Worm (Caenorhabditis elegans): ENCODE measurements around the gene dhhc-5.
A peak's percentile ranks its signal among the peaks of the same experiment; 100 is the strongest.

Gene dhhc-5

ce11 chrIII:6887574-6887973, 38.7 kb upstream of the dhhc-5 start (continued):
- TF ChIP-seq ztf-4 (tag; optimal IDR thresholded peaks at IDR 0.05) (peak; percentile 38), sox-4 (tag; optimal IDR thresholded peaks at IDR 0.05) (no peak), tbx-2 (tag; optimal IDR thresholded peaks at IDR 0.05) (peak; percentile 40), rnt-1 (tag; optimal IDR thresholded peaks at IDR 0.05) (peak; percentile 69), tlp-1 (tag; optimal IDR thresholded peaks at IDR 0.05) (no peak), unc-86 (tag; optimal IDR thresholded peaks at IDR 0.05) (peak; percentile 29), hpl-2 (GFP tag; optimal IDR thresholded peaks at IDR 0.05) (no peak), grh-1 (GFP tag; IDR thresholded peaks at IDR 0.05) (peak; percentile 20; the same call in 1 of the 2 replicates), sptf-1 (tag; optimal IDR thresholded peaks at IDR 0.05) (no peak), fkh-10 (GFP tag; optimal IDR thresholded peaks at IDR 0.05) (peak; percentile 37), nhr-77 (tag; optimal IDR thresholded peaks at IDR 0.05) (peak; percentile 36), nhr-11 (tag; optimal IDR thresholded peaks at IDR 0.05) (no peak), nhr-76 (tag; optimal IDR thresholded peaks at IDR 0.05) (no peak), nhr-47 (tag; optimal IDR thresholded peaks at IDR 0.05) (peak; percentile 75), fkh-8 (tag; optimal IDR thresholded peaks at IDR 0.05) (peak; percentile 44), blmp-1 (tag; optimal IDR thresholded peaks at IDR 0.05) (no peak), lin-39 (tag; optimal IDR thresholded peaks at IDR 0.05) (no peak), lin-14 (GFP tag; optimal IDR thresholded peaks at IDR 0.05) (peak; percentile 58), irx-1 (tag; optimal IDR thresholded peaks at IDR 0.05) (peak; percentile 4), mef-2 (tag; optimal IDR thresholded peaks at IDR 0.05) (no peak), efl-3 (GFP tag; optimal IDR thresholded peaks at IDR 0.05) (no peak), F16B12.6 (tag; optimal IDR thresholded peaks at IDR 0.05) (peak; percentile 59), alr-1 (tag; optimal IDR thresholded peaks at IDR 0.05; ENCODE audit: borderline replicate concordance) (no peak), hlh-17 (GFP tag; optimal IDR thresholded peaks at IDR 0.05; ENCODE audit: borderline replicate concordance) (no peak), efl-1 (optimal IDR thresholded peaks at IDR 0.05) (peak; percentile 50 to 71), efl-1 (GFP tag; optimal IDR thresholded peaks at IDR 0.05 in 1 of 2) (peak; percentile 60 to 96), unc-98 (GFP tag; IDR thresholded peaks at IDR 0.05) (peak; percentile 36; the same call in 1 of the 2 replicates), pqm-1 (tag; optimal IDR thresholded peaks at IDR 0.05) (no peak), xbp-1 (tag; optimal IDR thresholded peaks at IDR 0.05) (peak; percentile 56), lir-3 (tag; optimal IDR thresholded peaks at IDR 0.05; ENCODE audit: poor library complexity) (peak; percentile 62), aha-1 (tag; optimal IDR thresholded peaks at IDR 0.05) (no peak), nhr-90 (tag; optimal IDR thresholded peaks at IDR 0.05; ENCODE audit: poor library complexity) (peak; percentile 72), lin-15B (tag; optimal IDR thresholded peaks at IDR 0.05) (peak; percentile 5), Y116A8C.19 (tag; optimal IDR thresholded peaks at IDR 0.05; ENCODE audit: borderline replicate concordance) (no peak), egl-27 (tag; optimal IDR thresholded peaks at IDR 0.05) (peak in 1 of 2 experiments; percentile 5), ceh-88 (GFP tag; IDR thresholded peaks at IDR 0.05) (no peak), aly-2 (tag; optimal IDR thresholded peaks at IDR 0.05) (peak; percentile 56), pax-3 (tag; optimal IDR thresholded peaks at IDR 0.05) (no peak), zip-4 (GFP tag; optimal IDR thresholded peaks at IDR 0.05) (no peak), snu-23 (GFP tag; optimal IDR thresholded peaks at IDR 0.05) (peak; percentile 81), mep-1 (tag; optimal IDR thresholded peaks at IDR 0.05) (peak; percentile 74), snpc-4 (tag; optimal IDR thresholded peaks at IDR 0.05) (no peak), lsy-2 (tag; optimal IDR thresholded peaks at IDR 0.05) (peak; percentile 59 to 75), ama-1 (optimal IDR thresholded peaks at IDR 0.05) (no peak), fos-1 (tag; optimal IDR thresholded peaks at IDR 0.05) (peak; percentile 55), nhr-28 (tag; optimal IDR thresholded peaks at IDR 0.05) (no peak), unc-30 (tag; optimal IDR thresholded peaks at IDR 0.05) (no peak)
